Worm (Caenorhabditis elegans): ENCODE results near the gene Y37D8A.3.

The Y37D8A.3 gene

DNA sequence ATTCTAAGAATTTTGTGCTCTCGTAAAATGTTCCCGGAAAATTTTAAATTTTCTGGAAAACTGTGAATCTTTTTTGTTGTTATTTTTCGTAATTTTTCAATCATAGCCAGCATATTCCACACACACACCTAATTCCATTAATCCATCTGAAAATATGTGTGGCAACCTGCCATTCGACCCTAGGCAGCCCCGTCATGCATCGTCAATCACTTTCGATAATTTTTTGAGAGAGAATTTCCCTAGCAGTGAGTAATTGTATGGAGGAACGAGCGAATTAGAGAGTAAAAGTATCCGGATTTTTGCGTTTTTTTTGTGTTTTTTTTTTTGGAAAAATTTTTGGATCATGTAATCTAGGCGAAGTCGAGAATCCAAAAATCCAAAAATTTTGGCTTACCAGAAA lies 16.0 kb upstream of the Y37D8A.3 start, which contains the start of gene BE10.4:
TSS of gene BE10.4 (plus strand) at position 301 of the 400 bp plus-strand sequence.
- no peak for TF ChIP-seq lin-32 (GFP tag; optimal IDR thresholded peaks at IDR 0.05)

DNA sequence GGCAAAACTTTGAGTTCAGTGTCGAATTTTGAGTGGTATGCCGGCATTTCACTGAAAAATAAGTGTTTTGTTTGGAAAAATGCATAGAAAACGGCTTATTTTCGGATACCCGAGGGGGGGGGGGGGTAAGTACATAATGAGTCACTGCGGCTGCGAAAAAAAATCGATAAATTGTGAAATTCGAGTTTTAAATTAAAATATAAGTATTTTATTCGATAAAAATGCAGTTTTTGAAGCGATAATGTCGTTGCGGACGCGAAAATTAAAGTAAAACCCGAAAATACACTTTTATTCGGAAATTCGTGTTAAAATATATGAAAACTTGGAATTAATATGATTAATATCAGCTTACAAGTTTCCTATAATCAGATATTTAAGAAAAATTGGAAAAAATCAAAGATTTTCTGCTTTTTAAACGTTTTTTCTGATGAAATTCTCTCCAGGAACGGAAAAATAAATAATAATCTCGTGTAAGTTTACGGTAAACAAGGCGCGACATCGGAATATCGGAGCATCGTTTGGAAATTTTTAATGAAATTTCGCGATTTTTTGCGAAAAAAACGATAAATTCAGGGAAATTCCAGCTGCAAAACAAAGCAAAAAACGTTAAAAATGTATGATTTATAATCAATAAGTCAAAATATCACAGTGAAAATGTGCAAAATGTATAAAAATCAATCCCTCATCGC lies 11.0 kb upstream of the Y37D8A.3 start, which contains the start of gene arx-5:
TSS of gene arx-5 (minus strand) at position 51 of the 689 bp plus-strand sequence.
- TF ChIP-seq ces-1 (GFP tag; optimal IDR thresholded peaks at IDR 0.05), result peak; percentile 88
- TF ChIP-seq unc-120 (tag; optimal IDR thresholded peaks at IDR 0.05; ENCODE audit: poor library complexity, severe bottlenecking), result no peak

DNA sequence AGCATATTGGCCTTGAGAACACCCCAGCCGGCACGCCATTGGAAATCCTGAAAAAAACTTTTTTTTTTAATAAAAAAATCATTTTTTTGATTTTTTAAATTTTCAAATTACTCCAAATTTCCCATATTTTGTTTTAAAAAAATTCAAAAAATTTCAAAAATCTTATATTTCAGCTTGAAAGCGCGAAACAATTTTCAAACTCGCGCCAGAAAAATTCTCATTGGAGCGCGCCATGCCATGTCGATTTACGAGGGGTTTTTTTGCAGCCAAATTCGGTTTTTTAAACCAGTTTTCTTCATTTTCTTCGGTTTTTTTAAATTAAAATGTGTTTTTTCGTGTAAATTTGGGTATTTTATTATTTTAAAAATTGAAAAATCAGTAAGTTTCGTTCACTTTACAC lies 10.0 kb upstream of the Y37D8A.3 start:
- TF ChIP-seq mls-2 (tag; optimal IDR thresholded peaks at IDR 0.05) (no peak), drap-1 (GFP tag; optimal IDR thresholded peaks at IDR 0.05) (no peak), lin-13 (tag; optimal IDR thresholded peaks at IDR 0.05) (no peak), unc-39 (tag; optimal IDR thresholded peaks at IDR 0.05) (no peak), nhr-237 (tag; optimal IDR thresholded peaks at IDR 0.05) (no peak), elt-1 (tag; optimal IDR thresholded peaks at IDR 0.05; ENCODE audit: borderline replicate concordance, insufficient read depth) (no peak), zip-8 (tag; optimal IDR thresholded peaks at IDR 0.05) (no peak), sptf-1 (tag; optimal IDR thresholded peaks at IDR 0.05) (no peak), snpc-4 (tag; optimal IDR thresholded peaks at IDR 0.05) (no peak), hlh-1 (tag; optimal IDR thresholded peaks at IDR 0.05) (no peak), ces-1 (GFP tag; optimal IDR thresholded peaks at IDR 0.05) (no peak), cnd-1 (tag; optimal IDR thresholded peaks at IDR 0.05) (no peak), M03D4.4 (tag; optimal IDR thresholded peaks at IDR 0.05) (no peak), ham-2 (GFP tag; optimal IDR thresholded peaks at IDR 0.05) (no peak), nhr-76 (tag; optimal IDR thresholded peaks at IDR 0.05) (no peak), ceh-83 (GFP tag; optimal IDR thresholded peaks at IDR 0.05) (no peak), sem-2 (GFP tag; optimal IDR thresholded peaks at IDR 0.05) (no peak), unc-62 (GFP tag; optimal IDR thresholded peaks at IDR 0.05) (no peak), bed-3 (GFP tag; optimal IDR thresholded peaks at IDR 0.05) (no peak)

DNA sequence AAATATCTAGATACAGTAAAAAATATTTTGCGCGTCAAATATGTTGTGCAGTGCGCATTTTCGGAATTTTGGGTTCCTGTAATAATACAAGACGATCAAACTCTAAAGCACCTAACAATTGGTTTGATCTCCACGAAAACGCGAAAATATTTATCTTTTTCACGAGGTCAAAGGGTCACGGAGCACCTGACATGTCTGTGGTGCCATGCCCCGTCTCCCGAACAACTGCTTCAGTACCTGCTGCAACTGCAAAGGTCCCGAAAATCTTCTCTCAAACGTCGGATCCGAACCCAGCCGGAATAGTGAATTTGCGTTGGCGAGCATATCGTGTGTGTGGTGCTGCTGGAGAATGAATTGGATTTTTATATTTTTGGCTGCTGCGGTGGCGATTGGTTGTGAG lies 9.3 kb upstream of the Y37D8A.3 start, which contains the start of the genes Y37D8A.2 and Y37D8A.25:
TSS of gene Y37D8A.2 (plus strand) at position 285 of the 400 bp plus-strand sequence.
TSS of gene Y37D8A.25 (minus strand) at position 345 of the 400 bp plus-strand sequence.
- peak; percentile 81 for TF ChIP-seq hlh-1 (tag; optimal IDR thresholded peaks at IDR 0.05)
- no peak for TF ChIP-seq elt-1 (tag; optimal IDR thresholded peaks at IDR 0.05; ENCODE audit: borderline replicate concordance, insufficient read depth)

DNA sequence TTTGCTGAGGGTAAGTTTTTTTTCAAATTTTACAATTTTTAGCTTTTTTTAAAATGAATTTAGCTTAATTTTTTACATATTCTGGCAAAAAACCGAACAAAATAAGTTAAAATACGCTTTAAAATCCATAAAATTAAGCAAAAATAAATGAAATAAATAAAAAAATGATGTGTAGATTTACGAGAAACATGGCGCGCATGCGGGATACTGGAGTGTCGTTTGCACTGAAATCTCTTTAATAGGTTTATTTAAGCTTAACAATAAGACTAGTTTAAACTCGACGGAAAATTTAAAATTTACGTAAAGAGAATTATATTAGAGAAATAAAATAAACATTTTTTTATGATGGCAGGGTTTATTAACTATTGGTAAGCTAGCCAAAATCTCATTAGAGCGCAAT lies 7.8 kb upstream of the Y37D8A.3 start:
- TF ChIP-seq ces-1 (GFP tag; optimal IDR thresholded peaks at IDR 0.05), result peak; percentile 60
- no peak for TF ChIP-seq snpc-4 (tag; optimal IDR thresholded peaks at IDR 0.05)

DNA sequence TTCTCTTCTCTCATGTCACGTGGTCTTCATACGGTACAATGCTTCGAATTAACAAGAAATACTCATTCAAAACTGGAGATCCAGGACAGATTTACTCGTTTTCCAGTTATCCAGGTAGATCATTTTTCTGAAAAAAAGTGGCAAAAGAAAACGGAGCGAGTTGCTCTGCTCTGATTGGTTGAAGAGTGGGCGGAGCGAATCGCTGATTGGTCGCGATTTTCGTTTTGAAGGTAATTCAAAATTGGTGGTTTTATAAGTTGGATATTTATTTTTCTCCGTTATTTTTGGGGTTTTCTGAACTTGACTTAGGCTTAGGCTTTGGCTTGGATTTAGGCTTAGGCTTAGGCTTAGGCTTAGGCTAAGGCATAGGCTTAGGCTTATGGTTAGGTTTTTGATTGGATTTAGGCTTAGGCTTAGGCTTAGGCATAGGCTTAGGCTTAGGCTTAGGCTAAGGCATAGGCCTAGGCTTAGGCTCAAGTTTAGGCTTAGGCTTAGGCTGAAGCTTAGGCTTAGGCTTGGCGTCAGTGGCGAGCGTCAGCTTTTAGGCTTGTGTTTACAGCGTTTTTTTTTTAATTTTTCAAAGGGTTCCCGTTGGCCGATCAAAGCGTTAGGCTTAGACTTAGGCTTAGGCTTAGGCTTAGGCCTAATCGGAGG lies 6.4 kb upstream of the Y37D8A.3 start:
- TF ChIP-seq unc-120 (tag; optimal IDR thresholded peaks at IDR 0.05; ENCODE audit: poor library complexity, severe bottlenecking) (no peak), snpc-4 (tag; optimal IDR thresholded peaks at IDR 0.05) (no peak), unc-62 (GFP tag; optimal IDR thresholded peaks at IDR 0.05) (no peak), M03D4.4 (tag; optimal IDR thresholded peaks at IDR 0.05) (no peak), lin-13 (tag; optimal IDR thresholded peaks at IDR 0.05) (no peak), ham-2 (GFP tag; optimal IDR thresholded peaks at IDR 0.05) (no peak), pha-4 (tag; optimal IDR thresholded peaks at IDR 0.05) (no peak), nhr-237 (tag; optimal IDR thresholded peaks at IDR 0.05) (no peak), ceh-43 (GFP tag; optimal IDR thresholded peaks at IDR 0.05) (no peak), bed-3 (GFP tag; optimal IDR thresholded peaks at IDR 0.05) (no peak), nhr-76 (tag; optimal IDR thresholded peaks at IDR 0.05) (no peak), ztf-11 (tag; optimal IDR thresholded peaks at IDR 0.05) (no peak), drap-1 (GFP tag; optimal IDR thresholded peaks at IDR 0.05) (no peak), elt-3 (tag; optimal IDR thresholded peaks at IDR 0.05) (no peak), ceh-83 (GFP tag; optimal IDR thresholded peaks at IDR 0.05) (no peak)
